Worm (Caenorhabditis elegans) whole organism, young adult: ENCODE measurements around the gene ech-6.

ENCODE experiments used
- B0035.1 ChIP-seq: sonication (generic microtip); optimal IDR thresholded peaks from 2 replicates; lab custom pipeline; 2016; ENCODE audit warnings: missing genetic modification characterization, mild to moderate bottlenecking, missing compliant biosample characterization, missing genotype, missing genetic modification reagents
- C17E4.6 ChIP-seq: fragments of 200-800 bp; sonication (Bioruptor generic); IDR thresholded peaks from 2 replicates; pipeline ENCODE4 v1.3.6; 2022; ENCODE audit warnings: missing genetic modification reagents, missing genetic modification characterization, missing compliant biosample characterization
- F22D6.2 ChIP-seq: sonication (generic microtip); optimal IDR thresholded peaks from 2 replicates; lab custom pipeline; 2016; ENCODE audit warnings: mild to moderate bottlenecking, missing genetic modification characterization, missing compliant biosample characterization
- F33H1.4 ChIP-seq: fragments of 200-800 bp; sonication (Bioruptor generic); IDR thresholded peaks from 2 replicates; pipeline ENCODE4 v1.3.6; 2022; ENCODE audit warnings: missing genetic modification reagents, missing genetic modification characterization, missing compliant biosample characterization
- F55B11.4 ChIP-seq: sonication (generic microtip); optimal IDR thresholded peaks from 2 replicates; lab custom pipeline; 2016; ENCODE audit warnings: missing compliant biosample characterization, missing genetic modification characterization, borderline replicate concordance; ENCODE audit not compliant: insufficient read depth
- F57A8.1 ChIP-seq: fragments of 200-800 bp; sonication (Bioruptor generic); optimal IDR thresholded peaks from 2 replicates; lab custom pipeline; 2018; ENCODE audit warnings: mild to moderate bottlenecking, missing genetic modification characterization, moderate library complexity, missing compliant biosample characterization
- F57C9.4 ChIP-seq: sonication (generic microtip); optimal IDR thresholded peaks from 2 replicates; lab custom pipeline; 2017; ENCODE audit warnings: mild to moderate bottlenecking, missing genetic modification characterization, missing compliant biosample characterization
- T26A5.8 ChIP-seq: sonication (generic microtip); optimal IDR thresholded peaks from 2 replicates; lab custom pipeline; 2016; ENCODE audit warnings: missing genetic modification characterization, missing compliant biosample characterization
- Y53G8AR.9 ChIP-seq: fragments of 200-800 bp; sonication (Bioruptor generic); conservative IDR thresholded peaks from 2 replicates; pipeline ENCODE4 v1.3.6; 2022; ENCODE audit warnings: missing genetic modification reagents, missing genetic modification characterization, missing compliant biosample characterization
- Y56A3A.18 ChIP-seq: fragments of 200-800 bp; sonication (Bioruptor generic); IDR thresholded peaks from 2 replicates; pipeline ENCODE4 v1.3.6; 2022; ENCODE audit warnings: missing genetic modification reagents, missing genetic modification characterization, missing compliant biosample characterization
- Y95B8A.8 ChIP-seq: fragments of 200-800 bp; sonication (Bioruptor generic); IDR thresholded peaks from 2 replicates; pipeline ENCODE4 v1.3.6; 2022; ENCODE audit warnings: missing genetic modification reagents, missing genetic modification characterization, missing compliant biosample characterization
- atf-7 ChIP-seq: sonication (generic microtip); optimal IDR thresholded peaks from 2 replicates; lab custom pipeline; 2017; ENCODE audit warnings: mild to moderate bottlenecking, missing genetic modification characterization, missing compliant biosample characterization
- bed-1 ChIP-seq: fragments of 200-800 bp; sonication (Bioruptor generic); IDR thresholded peaks from 2 replicates; pipeline ENCODE4 v1.3.6; 2022; ENCODE audit warnings: missing genetic modification reagents, missing genetic modification characterization, missing compliant biosample characterization
- ccch-3 ChIP-seq: fragments of 200-800 bp; sonication (Bioruptor generic); optimal IDR thresholded peaks from 2 replicates; lab custom pipeline; 2018; ENCODE audit warnings: mild to moderate bottlenecking, missing genetic modification characterization, missing compliant biosample characterization
- ceh-40 ChIP-seq: fragments of 200-800 bp; sonication (Bioruptor generic); IDR thresholded peaks from 2 replicates; pipeline ENCODE4 v1.3.6; 2022; ENCODE audit warnings: missing genetic modification characterization, missing compliant biosample characterization
- ceh-79 ChIP-seq: sonication (generic microtip); optimal IDR thresholded peaks from 2 replicates; lab custom pipeline; 2017; ENCODE audit warnings: mild to moderate bottlenecking, missing genetic modification characterization, missing compliant biosample characterization
- dpff-1 ChIP-seq: sonication (generic microtip); optimal IDR thresholded peaks from 2 replicates; lab custom pipeline; 2017; ENCODE audit warnings: mild to moderate bottlenecking, missing genetic modification characterization, missing compliant biosample characterization
- efl-1 ChIP-seq: fragments of 150-350 bp; optimal IDR thresholded peaks from 2 replicates; lab custom pipeline; 2014; ENCODE audit warnings: missing biosample characterization, missing genetic modification reagents, missing genetic modification characterization
- egl-44 ChIP-seq: fragments of 200-800 bp; sonication (Bioruptor generic); IDR thresholded peaks from 2 replicates; pipeline ENCODE4 v1.3.6; 2022; ENCODE audit warnings: missing genetic modification reagents, missing genetic modification characterization, missing compliant biosample characterization
- egrh-3 ChIP-seq: fragments of 200-800 bp; sonication (Bioruptor generic); IDR thresholded peaks from 2 replicates; pipeline ENCODE4 v1.3.6; 2022; ENCODE audit warnings: missing genetic modification reagents, missing genetic modification characterization, missing compliant biosample characterization
- ekl-4 ChIP-seq: fragments of 200-800 bp; sonication (Bioruptor generic); IDR thresholded peaks from 2 replicates; pipeline ENCODE4 v1.3.6; 2022; ENCODE audit warnings: missing genetic modification reagents, missing genetic modification characterization, missing compliant biosample characterization
- ets-4 ChIP-seq: fragments of 200-800 bp; sonication (Bioruptor generic); optimal IDR thresholded peaks from 2 replicates; lab custom pipeline; 2018; ENCODE audit warnings: mild to moderate bottlenecking, missing genetic modification characterization, missing compliant biosample characterization
- hmg-1.2 ChIP-seq: fragments of 200-800 bp; sonication (Bioruptor generic); IDR thresholded peaks from 2 replicates; pipeline ENCODE4 v1.3.6; 2022; ENCODE audit warnings: missing genetic modification reagents, missing genetic modification characterization, missing compliant biosample characterization
- hmg-20 ChIP-seq: fragments of 200-800 bp; sonication (Bioruptor generic); IDR thresholded peaks from 2 replicates; pipeline ENCODE4 v1.3.6; 2022; ENCODE audit warnings: missing genetic modification reagents, missing genetic modification characterization, missing compliant biosample characterization
- lin-40 ChIP-seq: sonication (generic microtip); optimal IDR thresholded peaks from 2 replicates; lab custom pipeline; 2016; ENCODE audit warnings: missing genetic modification characterization, mild to moderate bottlenecking, missing compliant biosample characterization, missing genotype, missing genetic modification reagents
- lin-54 ChIP-seq: fragments of 200-800 bp; sonication (Bioruptor generic); optimal IDR thresholded peaks from 2 replicates; lab custom pipeline; 2018; ENCODE audit warnings: mild to moderate bottlenecking, missing genetic modification characterization, missing compliant biosample characterization
- lsl-1 ChIP-seq: fragments of 200-800 bp; sonication (Bioruptor generic); optimal IDR thresholded peaks from 2 replicates; lab custom pipeline; 2018; ENCODE audit warnings: mild to moderate bottlenecking, missing genetic modification characterization, moderate library complexity, missing compliant biosample characterization
- madf-6 ChIP-seq: fragments of 200-800 bp; sonication (Bioruptor generic); IDR thresholded peaks from 2 replicates; pipeline ENCODE4 v1.3.6; 2022; ENCODE audit warnings: missing genetic modification reagents, missing genetic modification characterization, missing compliant biosample characterization
- mxl-1 ChIP-seq: sonication (generic microtip); optimal IDR thresholded peaks from 2 replicates; lab custom pipeline; 2016; ENCODE audit warnings: missing genetic modification characterization, missing compliant biosample characterization
- nfya-1 ChIP-seq: sonication (generic microtip); optimal IDR thresholded peaks from 2 replicates; lab custom pipeline; 2017; ENCODE audit warnings: antibody characterized with exemption, missing compliant biosample characterization, missing genetic modification characterization, borderline replicate concordance; ENCODE audit not compliant: insufficient read depth
- nfyb-1 ChIP-seq: fragments of 200-800 bp; sonication (Bioruptor generic); IDR thresholded peaks from 2 replicates; pipeline ENCODE4 v1.3.6; 2022; ENCODE audit warnings: missing genetic modification reagents, missing genetic modification characterization, missing compliant biosample characterization
- nhr-179 ChIP-seq: sonication (generic microtip); optimal IDR thresholded peaks from 2 replicates; lab custom pipeline; 2016; ENCODE audit warnings: mild to moderate bottlenecking, missing genetic modification characterization, missing compliant biosample characterization
- nhr-27 ChIP-seq: fragments of 200-800 bp; sonication (Bioruptor generic); optimal IDR thresholded peaks from 2 replicates; lab custom pipeline; 2018; ENCODE audit warnings: mild to moderate bottlenecking, missing genetic modification characterization, moderate library complexity, missing compliant biosample characterization
- nhr-80 ChIP-seq: sonication (generic microtip); optimal IDR thresholded peaks from 2 replicates; lab custom pipeline; 2016; ENCODE audit warnings: missing genetic modification characterization, missing compliant biosample characterization
- nhr-90 ChIP-seq: sonication (generic microtip); optimal IDR thresholded peaks from 2 replicates; lab custom pipeline; 2016; ENCODE audit warnings: missing genotype, mild to moderate bottlenecking, missing genetic modification characterization, missing compliant biosample characterization
- pbrm-1 ChIP-seq: fragments of 200-800 bp; sonication (Bioruptor generic); IDR thresholded peaks from 2 replicates; pipeline ENCODE4 v1.3.6; 2022; ENCODE audit warnings: missing genetic modification reagents, missing genetic modification characterization, missing compliant biosample characterization
- repo-1 ChIP-seq: sonication (generic microtip); optimal IDR thresholded peaks from 2 replicates; lab custom pipeline; 2017; ENCODE audit warnings: mild to moderate bottlenecking, missing genetic modification characterization, missing compliant biosample characterization
- rpc-1 ChIP-seq, 2 experiments: fragments of 150-350 bp in 1 of 2; sonication (generic microtip) in 1 of 2; optimal IDR thresholded peaks; 2 replicates each; lab custom pipeline; 2014 to 2018; ENCODE audit warnings: missing biosample characterization in 1 of 2, missing genetic modification characterization in 1 of 2, missing genetic modification reagents in 1 of 2, missing genotype in 1 of 2
- unc-130 ChIP-seq: sonication (generic microtip); optimal IDR thresholded peaks from 2 replicates; lab custom pipeline; 2016; ENCODE audit warnings: missing genetic modification reagents, missing genetic modification characterization, missing compliant biosample characterization
- ztf-26 ChIP-seq: sonication (generic microtip); optimal IDR thresholded peaks from 2 replicates; lab custom pipeline; 2017; ENCODE audit warnings: missing genetic modification characterization, missing compliant biosample characterization
- ztf-28 ChIP-seq: fragments of 200-800 bp; sonication (Bioruptor generic); IDR thresholded peaks from 2 replicates; pipeline ENCODE4 v1.3.6; 2022; ENCODE audit warnings: missing genetic modification reagents, missing genetic modification characterization, missing compliant biosample characterization
- ztf-3 ChIP-seq: fragments of 200-800 bp; sonication (Bioruptor generic); optimal IDR thresholded peaks from 2 replicates; lab custom pipeline; 2018; ENCODE audit warnings: mild to moderate bottlenecking, missing genetic modification characterization, missing compliant biosample characterization

Gene ech-6

ce11 chrIII:9758848-9759247 lies 6.2 kb upstream of the ech-6 start, which contains the start of gene rmd-1 (continued):
- no peak for TF ChIP-seq Y56A3A.18 (GFP tag; lab: Robert Waterston, UW)

- TF ChIP-seq efl-1 (GFP tag; lab: Kevin White, UChicago) (no peak), nfya-1 (tag; lab: Kevin White, UChicago) (no peak), mxl-1 (tag; lab: Kevin White, UChicago) (no peak), F57A8.1 (no peak), nfyb-1 (no peak), ceh-79 (tag; lab: Kevin White, UChicago) (no peak), hmg-20 (GFP tag; lab: Robert Waterston, UW) (no peak), T26A5.8 (tag; lab: Kevin White, UChicago) (no peak), ccch-3 (GFP tag; lab: Kevin White, UChicago) (no peak), bed-1 (GFP tag; lab: Robert Waterston, UW) (no peak), F22D6.2 (no peak), ztf-3 (GFP tag; lab: Kevin White, UChicago) (no peak), F55B11.4 (tag; lab: Kevin White, UChicago) (no peak), ets-4 (no peak)
Observed at ce11 chrIII:9757414-9757813, 4.7 kb upstream of the ech-6 start, which contains the start of gene vps-53. Gene vps-53 (minus strand): TSS chrIII:9757514.

ce11 chrIII:9751074-9751473 lies 1.6 kb downstream of the ech-6 start, which contains the start of gene T05G5.5:
Gene T05G5.5 (minus strand): TSS chrIII:9751432.
- TF ChIP-seq atf-7 (tag; lab: Kevin White, UChicago) (no peak), rpc-1 (optimal IDR thresholded peaks at IDR 0.05; lab: Kevin White, UChicago) (no peak), rpc-1 (tag; optimal IDR thresholded peaks at IDR 0.05; lab: Kevin White, UChicago) (no peak), B0035.1 (no peak), ceh-40 (GFP tag; lab: Robert Waterston, UW) (no peak), nhr-80 (tag; lab: Kevin White, UChicago) (peak; percentile 28), lsl-1 (no peak), lin-54 (peak; percentile 36), mxl-1 (tag; lab: Kevin White, UChicago) (no peak), ekl-4 (GFP tag; lab: Robert Waterston, UW) (0 out of 2 replicates have a peak, but pooled peaks have one; percentile 18), Y53G8AR.9 (GFP tag; lab: Robert Waterston, UW) (peak; percentile 68; the same call in 1 of the 2 replicates), hmg-20 (GFP tag; lab: Robert Waterston, UW) (no peak), efl-1 (GFP tag; lab: Kevin White, UChicago) (no peak), nhr-27 (no peak), Y56A3A.18 (GFP tag; lab: Robert Waterston, UW) (peak; percentile 44; the same call in 1 of the 2 replicates), repo-1 (tag; lab: Kevin White, UChicago) (peak; percentile 65), egrh-3 (GFP tag; lab: Robert Waterston, UW) (no peak), madf-6 (GFP tag; lab: Robert Waterston, UW) (peak; percentile 28; the same call in 1 of the 2 replicates), ztf-26 (tag; lab: Kevin White, UChicago) (no peak)
- TF ChIP-seq, all 124 proteins: peak for 7

ce11 chrIII:9748694-9749093 lies 4.0 kb downstream of the ech-6 start, which contains the start of gene T05G5.4:
Gene T05G5.4 (plus strand): TSS chrIII:9748934.
- TF ChIP-seq hmg-1.2 (GFP tag; lab: Robert Waterston, UW) (no peak), mxl-1 (tag; lab: Kevin White, UChicago) (no peak), Y53G8AR.9 (GFP tag; lab: Robert Waterston, UW) (peak; percentile 74; the same call in 1 of the 2 replicates), C17E4.6 (GFP tag; lab: Robert Waterston, UW) (peak; percentile 46; the same call in 1 of the 2 replicates), bed-1 (GFP tag; lab: Robert Waterston, UW) (no peak), unc-130 (GFP tag; lab: Kevin White, UChicago) (peak; percentile 12), B0035.1 (no peak), pbrm-1 (no peak), dpff-1 (tag; lab: Kevin White, UChicago) (no peak), ztf-28 (GFP tag; lab: Robert Waterston, UW) (no peak), ccch-3 (GFP tag; lab: Kevin White, UChicago) (no peak), nhr-90 (no peak), ekl-4 (GFP tag; lab: Robert Waterston, UW) (peak; percentile 8; the same call in 1 of the 2 replicates), madf-6 (GFP tag; lab: Robert Waterston, UW) (peak; percentile 68), nhr-179 (tag; lab: Kevin White, UChicago) (no peak), F57C9.4 (tag; lab: Kevin White, UChicago) (no peak), ztf-26 (tag; lab: Kevin White, UChicago) (no peak), Y95B8A.8 (GFP tag; lab: Robert Waterston, UW) (0 out of 2 replicates have a peak, but pooled peaks have one; percentile 22), F33H1.4 (GFP tag; lab: Robert Waterston, UW) (no peak), lin-40 (no peak), egl-44 (no peak), nfyb-1 (no peak)
